Worm (Caenorhabditis elegans) whole organism, mixed stage, embryonic: ENCODE data around the gene C14C11.7.

Experiments
- ceh-39 ChIP-seq: fragments of 150-350 bp; optimal IDR thresholded peaks from 2 replicates; lab custom pipeline; 2014; ENCODE audit warnings: missing biosample characterization, missing genetic modification characterization
- ceh-43 ChIP-seq: fragments of 200-800 bp; sonication (Bioruptor generic); optimal IDR thresholded peaks from 2 replicates; lab custom pipeline; 2018; ENCODE audit warnings: mild to moderate bottlenecking, missing genetic modification characterization, moderate library complexity, missing compliant biosample characterization
- ceh-83 ChIP-seq: fragments of 200-800 bp; sonication (Bioruptor generic); optimal IDR thresholded peaks from 2 replicates; lab custom pipeline; 2018; ENCODE audit warnings: mild to moderate bottlenecking, missing genetic modification characterization, missing compliant biosample characterization
- ces-1 ChIP-seq: fragments of 150-350 bp; optimal IDR thresholded peaks from 2 replicates; lab custom pipeline; 2014; ENCODE audit warnings: missing biosample characterization, missing genetic modification reagents, missing genetic modification characterization
- cnd-1 ChIP-seq: fragments of 200-800 bp; sonication (Bioruptor generic); optimal IDR thresholded peaks from 2 replicates; lab custom pipeline; 2018; ENCODE audit warnings: mild to moderate bottlenecking, missing genetic modification characterization, missing compliant biosample characterization
- drap-1 ChIP-seq: fragments of 200-800 bp; sonication (Bioruptor generic); optimal IDR thresholded peaks from 3 replicates; lab custom pipeline; 2018; ENCODE audit warnings: mild to moderate bottlenecking, missing genetic modification characterization, missing compliant biosample characterization
- elt-3 ChIP-seq: fragments of 150-350 bp; optimal IDR thresholded peaks from 2 replicates; lab custom pipeline; 2014; ENCODE audit warnings: missing biosample characterization, missing genetic modification characterization
- ham-2 ChIP-seq: fragments of 200-800 bp; sonication (Bioruptor generic); optimal IDR thresholded peaks from 2 replicates; lab custom pipeline; 2018; ENCODE audit warnings: mild to moderate bottlenecking, missing genetic modification characterization, missing compliant biosample characterization
- hlh-1 ChIP-seq: fragments of 150-350 bp; optimal IDR thresholded peaks from 2 replicates; lab custom pipeline; 2014; ENCODE audit warnings: missing biosample characterization, missing genetic modification reagents, missing genetic modification characterization
- lin-32 ChIP-seq: fragments of 200-800 bp; sonication (Bioruptor generic); optimal IDR thresholded peaks from 2 replicates; lab custom pipeline; 2018; ENCODE audit warnings: mild to moderate bottlenecking, missing genetic modification characterization, missing compliant biosample characterization
- lsy-2 ChIP-seq: fragments of 150-350 bp; optimal IDR thresholded peaks from 2 replicates; lab custom pipeline; 2014; ENCODE audit warnings: missing biosample characterization, missing genetic modification characterization
- mep-1 ChIP-seq: fragments of 150-350 bp; optimal IDR thresholded peaks from 2 replicates; lab custom pipeline; 2017; ENCODE audit warnings: missing biosample characterization, missing genetic modification reagents, missing genetic modification characterization, inconsistent platforms
- mls-2 ChIP-seq: sonication (generic microtip); optimal IDR thresholded peaks from 2 replicates; lab custom pipeline; 2016; ENCODE audit warnings: mild to moderate bottlenecking, missing genetic modification characterization, moderate library complexity, missing compliant biosample characterization
- nhr-12 ChIP-seq: fragments of 150-350 bp; optimal IDR thresholded peaks from 2 replicates; lab custom pipeline; 2014; ENCODE audit warnings: missing biosample characterization, missing genetic modification characterization
- nhr-237 ChIP-seq: fragments of 150-350 bp; optimal IDR thresholded peaks from 2 replicates; lab custom pipeline; 2014; ENCODE audit warnings: missing biosample characterization, missing genetic modification characterization
- nhr-76 ChIP-seq: sonication (generic microtip); optimal IDR thresholded peaks from 2 replicates; lab custom pipeline; 2017; ENCODE audit warnings: missing biosample characterization, missing genetic modification characterization
- pha-4 ChIP-seq: fragments of 150-350 bp; optimal IDR thresholded peaks from 2 replicates; lab custom pipeline; 2018; ENCODE audit warnings: missing biosample characterization, missing genetic modification reagents, missing genetic modification characterization
- sem-2 ChIP-seq: fragments of 200-800 bp; sonication (Bioruptor generic); optimal IDR thresholded peaks from 2 replicates; lab custom pipeline; 2018; ENCODE audit warnings: mild to moderate bottlenecking, missing genetic modification characterization, missing compliant biosample characterization
- snpc-4 ChIP-seq: fragments of 150-350 bp; optimal IDR thresholded peaks from 2 replicates; lab custom pipeline; 2014; ENCODE audit warnings: missing biosample characterization, missing genetic modification characterization
- unc-39 ChIP-seq: fragments of 150-350 bp; optimal IDR thresholded peaks from 2 replicates; lab custom pipeline; 2014; ENCODE audit warnings: missing biosample characterization, missing genetic modification characterization
- unc-62 ChIP-seq: fragments of 150-350 bp; optimal IDR thresholded peaks from 2 replicates; lab custom pipeline; 2014; ENCODE audit warnings: missing biosample characterization, missing genetic modification reagents, missing genetic modification characterization

The C14C11.7 gene

ce11 chrV:5620040-5620439, 45.8 kb downstream of the C14C11.7 start, which contains the start of gene memb-2:
Gene memb-2, minus strand, starts transcription at chrV:5620140.
- TF ChIP-seq mep-1 (tag; lab: Kevin White, UChicago) (no peak), unc-39 (tag; lab: Kevin White, UChicago) (no peak), ces-1 (GFP tag; lab: Kevin White, UChicago) (no peak), nhr-237 (tag; lab: Kevin White, UChicago) (no peak), hlh-1 (tag; lab: Kevin White, UChicago) (no peak), sem-2 (GFP tag; lab: Kevin White, UChicago) (no peak), ham-2 (no peak), snpc-4 (no peak), ceh-83 (no peak), nhr-12 (tag; lab: Kevin White, UChicago) (no peak), elt-3 (tag; lab: Kevin White, UChicago) (no peak), pha-4 (tag; lab: Kevin White, UChicago) (no peak), nhr-76 (no peak)

ce11 chrV:5619372-5619771, 46.5 kb downstream of the C14C11.7 start:
- no peak for TF ChIP-seq drap-1
- peak; percentile 52 for TF ChIP-seq lsy-2 (tag; lab: Kevin White, UChicago)
- TF ChIP-seq lin-32 (GFP tag; lab: Kevin White, UChicago), result no peak
- no peak for TF ChIP-seq ceh-43
- peak; percentile 10 for TF ChIP-seq mep-1 (tag; lab: Kevin White, UChicago)

DNA sequence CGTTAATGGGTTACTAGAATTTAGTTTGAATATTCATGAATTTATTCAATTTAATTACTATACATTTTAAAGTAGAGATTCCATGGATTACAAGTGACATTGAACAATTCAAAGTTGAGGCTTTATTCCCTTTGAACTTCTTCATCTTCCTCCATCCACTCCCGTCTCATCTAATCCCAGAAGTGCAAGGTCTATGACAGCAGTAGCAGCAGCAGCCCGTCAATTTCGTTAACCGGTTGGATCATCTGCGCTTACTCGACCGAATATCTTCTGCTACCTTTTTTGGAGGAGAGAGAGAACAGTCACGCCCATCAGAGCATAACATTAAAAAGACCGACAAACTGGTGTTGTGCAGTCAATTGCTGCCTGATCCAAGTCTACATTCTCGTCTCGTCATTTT, 48.6 kb downstream of the C14C11.7 start, which contains the start of gene M03E7.2:
M03E7.2 (plus strand) TSS at position 301 of the 400 bp plus-strand sequence.
- TF ChIP-seq cnd-1 (tag; lab: Kevin White, UChicago), result no peak
- TF ChIP-seq nhr-12 (tag; lab: Kevin White, UChicago), result no peak
- no peak for TF ChIP-seq unc-62 (GFP tag; lab: Kevin White, UChicago)
- TF ChIP-seq ceh-39 (tag; lab: Kevin White, UChicago), result no peak
- TF ChIP-seq mls-2 (tag; lab: Kevin White, UChicago), result no peak
- no peak for TF ChIP-seq elt-3 (tag; lab: Kevin White, UChicago)
- TF ChIP-seq nhr-237 (tag; lab: Kevin White, UChicago), result no peak
- no peak for TF ChIP-seq ces-1 (GFP tag; lab: Kevin White, UChicago)
